Worm (Caenorhabditis elegans): ENCODE data around the gene ceh-84.
"Not testable (repeated sequence)": the region's sequence is repeated elsewhere in the genome, so short reads cannot be mapped to it uniquely, and the experiment has no call there.

ceh-84 gene

DNA sequence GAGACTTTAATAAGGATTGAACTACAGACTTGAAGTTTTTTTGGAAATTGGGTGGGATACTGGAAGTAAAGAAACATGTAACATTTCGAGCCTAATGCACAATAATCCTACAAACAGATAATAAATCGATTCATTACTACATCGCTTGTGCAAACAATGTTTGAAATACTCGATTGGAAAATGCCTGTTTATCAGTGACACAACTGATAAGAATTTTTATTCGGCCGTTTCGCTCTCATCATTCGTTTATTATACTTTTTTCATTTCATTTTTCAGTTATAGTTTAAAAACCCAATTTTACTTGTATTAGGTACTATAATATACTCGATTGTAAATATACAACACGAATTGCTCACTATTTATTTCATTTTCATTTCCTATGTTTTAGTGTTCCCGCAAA is 4.9 kb downstream of the ceh-84 start (continued):
- TF ChIP-seq attf-4 (tag; optimal IDR thresholded peaks at IDR 0.05) (no peak), daf-16 (GFP tag; optimal IDR thresholded peaks at IDR 0.05) (no peak), daf-16 (tag; optimal IDR thresholded peaks at IDR 0.05) (peak; percentile 84), zfp-3 (GFP tag; conservative IDR thresholded peaks at IDR 0.05) (no peak), set-16 (GFP tag; IDR thresholded peaks at IDR 0.05) (no peak), Y48G9A.11 (GFP tag; IDR thresholded peaks at IDR 0.05) (no peak), dve-1 (tag; optimal IDR thresholded peaks at IDR 0.05; ENCODE audit: insufficient read depth) (no peak), F49E8.2 (tag; optimal IDR thresholded peaks at IDR 0.05; ENCODE audit: borderline replicate concordance) (no peak), madf-9 (GFP tag; conservative IDR thresholded peaks at IDR 0.05) (no peak), daf-19 (GFP tag; conservative IDR thresholded peaks at IDR 0.05) (no peak), ceh-28 (tag; optimal IDR thresholded peaks at IDR 0.05) (no peak), tra-1 (GFP tag; IDR thresholded peaks at IDR 0.05) (no peak), hlh-11 (tag; optimal IDR thresholded peaks at IDR 0.05) (peak; percentile 15), daf-8 (GFP tag; IDR thresholded peaks at IDR 0.05) (no peak), ceh-82 (tag; optimal IDR thresholded peaks at IDR 0.05) (no peak), ceh-20 (GFP tag; IDR thresholded peaks at IDR 0.05) (no peak), F44E2.7 (GFP tag; IDR thresholded peaks at IDR 0.05) (no peak)

ce11 chrII:1993738-1994137 is 6.9 kb downstream of the ceh-84 start, which contains the start of gene math-21:
TSS of gene math-21 (plus strand) at chrII:1994038.
- no peak for TF ChIP-seq daf-16 (GFP tag; optimal IDR thresholded peaks at IDR 0.05)
- TF ChIP-seq daf-16 (tag; optimal IDR thresholded peaks at IDR 0.05), result peak; percentile 71
- TF ChIP-seq ctbp-1 (GFP tag; IDR thresholded peaks at IDR 0.05), result no peak
- TF ChIP-seq nhr-28 (tag; optimal IDR thresholded peaks at IDR 0.05), result peak; percentile 6
- no peak for TF ChIP-seq php-3 (GFP tag; IDR thresholded peaks at IDR 0.05)
- no peak for TF ChIP-seq zfp-2 (tag; optimal IDR thresholded peaks at IDR 0.05)
- TF ChIP-seq tag-97 (GFP tag; IDR thresholded peaks at IDR 0.05), result no peak
- TF ChIP-seq lin-15B (tag; optimal IDR thresholded peaks at IDR 0.05), result no peak
- no peak for TF ChIP-seq unc-62 (GFP tag; optimal IDR thresholded peaks at IDR 0.05 in 1 of 2)
- no peak for TF ChIP-seq unc-62 (tag; optimal IDR thresholded peaks at IDR 0.05)
- TF ChIP-seq pqm-1 (tag; optimal IDR thresholded peaks at IDR 0.05), result peak; percentile 38
- no peak for TF ChIP-seq ceh-62 (tag; optimal IDR thresholded peaks at IDR 0.05)
- no peak for TF ChIP-seq dmd-6 (GFP tag; IDR thresholded peaks at IDR 0.05)

DNA sequence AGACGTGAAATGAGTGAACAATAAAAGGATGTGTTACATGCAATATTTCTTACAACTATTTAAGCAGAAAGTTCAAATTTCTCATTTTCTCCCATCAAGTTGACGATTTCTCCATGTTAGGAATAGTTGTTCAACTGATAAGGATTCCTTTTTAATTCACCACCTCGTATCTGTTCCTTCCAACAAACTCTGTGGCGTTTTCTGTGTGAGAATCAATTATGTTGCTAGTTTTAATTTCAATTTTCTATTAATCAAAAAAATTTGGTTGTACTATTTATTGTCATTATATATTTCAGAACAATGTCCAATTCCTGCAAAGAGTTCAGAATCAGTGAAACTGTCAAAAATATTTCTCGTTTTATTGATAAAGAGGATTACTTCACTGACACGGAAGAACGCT is 11.6 kb downstream of the ceh-84 start, which contains the start of gene math-44:
Gene math-44, plus strand, starts transcription at position 301 of the 400 bp plus-strand sequence.
- TF ChIP-seq ceh-28 (tag; optimal IDR thresholded peaks at IDR 0.05) (no peak), nhr-28 (tag; optimal IDR thresholded peaks at IDR 0.05) (peak; percentile 2)

- no peak for TF ChIP-seq nhr-28 (tag; optimal IDR thresholded peaks at IDR 0.05)
- peak; percentile 27 for TF ChIP-seq pqm-1 (tag; optimal IDR thresholded peaks at IDR 0.05)
Observed at ce11 chrII:1986979-1987378, 13.6 kb downstream of the ceh-84 start, which contains the start of gene Y16E11A.4. TSS of gene Y16E11A.4 (plus strand) at chrII:1987279.

- not testable (repeated sequence) for TF ChIP-seq egl-27 (tag; optimal IDR thresholded peaks at IDR 0.05); unc-39 (tag; optimal IDR thresholded peaks at IDR 0.05); php-3 (GFP tag; IDR thresholded peaks at IDR 0.05)
Observed at ce11 chrII:1955568-1955967, 45.1 kb downstream of the ceh-84 start, which contains the start of gene math-49. TSS of gene math-49 (minus strand) at chrII:1955668.
